Fruit fly (Drosophila melanogaster) whole organism, embryonic: ENCODE results near the gene Ctu2.

ENCODE experiments used
- B-H2 ChIP-seq: fragments of 200-800 bp; sonication (Bioruptor generic); optimal IDR thresholded peaks from 2 replicates; lab custom pipeline; 2018; ENCODE audit warnings: missing biosample characterization, mild to moderate bottlenecking, missing genetic modification characterization
- CG10147 ChIP-seq: fragments of 200-800 bp; sonication (Bioruptor generic); optimal IDR thresholded peaks from 2 replicates; lab custom pipeline; 2019; ENCODE audit warnings: missing biosample characterization, mild to moderate bottlenecking, missing genetic modification characterization, moderate library complexity
- CG10267 ChIP-seq: fragments of 200-800 bp; sonication (Bioruptor generic); optimal IDR thresholded peaks from 2 replicates; lab custom pipeline; 2018; ENCODE audit warnings: missing biosample characterization, mild to moderate bottlenecking, missing genetic modification characterization, moderate library complexity
- CG11504 ChIP-seq: fragments of 200-800 bp; sonication (Bioruptor generic); optimal IDR thresholded peaks from 3 replicates; lab custom pipeline; 2019; ENCODE audit warnings: missing biosample characterization, mild to moderate bottlenecking, missing genetic modification characterization, moderate library complexity
- CG12659 ChIP-seq: fragments of 200-800 bp; sonication (Bioruptor generic); optimal IDR thresholded peaks from 3 replicates; lab custom pipeline; 2017; ENCODE audit warnings: mild to moderate bottlenecking, missing biosample characterization, missing genetic modification reagents, missing genetic modification characterization
- CG17186 ChIP-seq: fragments of 200-800 bp; sonication (Bioruptor generic); optimal IDR thresholded peaks from 3 replicates; lab custom pipeline; 2017; ENCODE audit warnings: missing biosample characterization, missing genetic modification reagents, missing genetic modification characterization
- CG1792 ChIP-seq: fragments of 200-800 bp; sonication (Bioruptor generic); optimal IDR thresholded peaks from 2 replicates; lab custom pipeline; 2016; ENCODE audit warnings: missing biosample characterization, missing genetic modification characterization
- CG18011 ChIP-seq: fragments of 200-800 bp; sonication (Bioruptor generic); optimal IDR thresholded peaks from 2 replicates; lab custom pipeline; 2017; ENCODE audit warnings: missing biosample characterization, missing genetic modification characterization, mild to moderate bottlenecking, moderate library complexity, missing genotype
- CG18262 ChIP-seq: fragments of 200-800 bp; optimal IDR thresholded peaks from 3 replicates; lab custom pipeline; 2019; ENCODE audit warnings: missing biosample characterization, mild to moderate bottlenecking, missing genetic modification characterization, moderate library complexity
- CG18619 ChIP-seq: fragments of 200-800 bp; sonication (Bioruptor generic); optimal IDR thresholded peaks from 3 replicates; lab custom pipeline; 2017; ENCODE audit warnings: missing biosample characterization, mild to moderate bottlenecking, missing genetic modification characterization
- CG2202 ChIP-seq: fragments of 200-800 bp; sonication (Bioruptor generic); optimal IDR thresholded peaks from 2 replicates; lab custom pipeline; 2018; ENCODE audit warnings: missing biosample characterization, mild to moderate bottlenecking, missing genetic modification characterization
- CG32532 ChIP-seq: fragments of 200-800 bp; sonication (Bioruptor generic); IDR thresholded peaks from 2 replicates; pipeline ENCODE4 v1.3.6; 2022; ENCODE audit warnings: missing biosample characterization, missing genetic modification characterization
- CG34224 ChIP-seq: fragments of 200-800 bp; sonication (Bioruptor generic); IDR thresholded peaks from 3 replicates; pipeline ENCODE4 v1.3.6; 2022; ENCODE audit warnings: missing biosample characterization, missing genetic modification characterization; ENCODE audit not compliant: partially characterized antibody
- CG34422 ChIP-seq: fragments of 200-800 bp; sonication (Bioruptor generic); IDR thresholded peaks from 3 replicates; pipeline ENCODE4 v1.3.6; 2022; ENCODE audit warnings: missing biosample characterization, missing genetic modification characterization
- CG43689 ChIP-seq: fragments of 200-800 bp; sonication (Bioruptor generic); IDR thresholded peaks from 2 replicates; pipeline ENCODE4 v1.3.6; 2022; ENCODE audit warnings: missing biosample characterization, missing genetic modification characterization
- CG6765 ChIP-seq: fragments of 200-800 bp; sonication (Bioruptor generic); optimal IDR thresholded peaks from 3 replicates; lab custom pipeline; 2017; ENCODE audit warnings: missing biosample characterization, mild to moderate bottlenecking, missing genetic modification characterization
- CG8089 ChIP-seq: fragments of 200-800 bp; sonication (Bioruptor generic); optimal IDR thresholded peaks from 3 replicates; lab custom pipeline; 2016; ENCODE audit warnings: missing biosample characterization, missing genetic modification characterization
- CG8478 ChIP-seq: fragments of >200 bp; optimal IDR thresholded peaks from 2 replicates; lab custom pipeline; 2018
- CG8924 ChIP-seq: fragments of 200-800 bp; optimal IDR thresholded peaks from 3 replicates; lab custom pipeline; 2019; ENCODE audit warnings: missing biosample characterization, mild to moderate bottlenecking, missing genetic modification characterization, moderate library complexity
- D19B ChIP-seq: fragments of 200-800 bp; sonication (Bioruptor generic); optimal IDR thresholded peaks from 2 replicates; lab custom pipeline; 2017; ENCODE audit warnings: missing biosample characterization, mild to moderate bottlenecking, missing genetic modification characterization
- Dad ChIP-seq: fragments of 200-800 bp; sonication (Bioruptor generic); optimal IDR thresholded peaks from 3 replicates; lab custom pipeline; 2016; ENCODE audit warnings: missing biosample characterization, missing genetic modification characterization
- Doc2 ChIP-seq: fragments of 200-800 bp; sonication (Bioruptor generic); IDR thresholded peaks from 2 replicates; pipeline ENCODE4 v1.3.6; 2022; ENCODE audit warnings: missing biosample characterization, missing genetic modification characterization
- Dref ChIP-seq: fragments of 200-800 bp; sonication (Bioruptor generic); IDR thresholded peaks from 2 replicates; pipeline ENCODE4 v1.3.6; 2022; ENCODE audit warnings: missing biosample characterization, missing genetic modification characterization
- HLH3B ChIP-seq: fragments of 200-800 bp; sonication (Bioruptor generic); IDR thresholded peaks from 2 replicates; pipeline ENCODE4 v1.3.6; 2022; ENCODE audit warnings: missing biosample characterization, missing genetic modification characterization
- HLH4C ChIP-seq: fragments of 200-800 bp; sonication (Bioruptor generic); IDR thresholded peaks from 3 replicates; pipeline ENCODE4 v1.3.6; 2022; ENCODE audit warnings: missing biosample characterization, missing genetic modification characterization; ENCODE audit not compliant: partially characterized antibody
- NC2α ChIP-seq: fragments of 200-800 bp; sonication (Bioruptor generic); optimal IDR thresholded peaks from 2 replicates; lab custom pipeline; 2016; ENCODE audit warnings: missing biosample characterization, missing genetic modification characterization
- NC2β ChIP-seq: fragments of 200-800 bp; sonication (Bioruptor generic); optimal IDR thresholded peaks from 2 replicates; lab custom pipeline; 2016; ENCODE audit warnings: missing biosample characterization, missing genetic modification characterization
- Opbp ChIP-seq: fragments of 200-800 bp; sonication (Bioruptor generic); IDR thresholded peaks from 3 replicates; pipeline ENCODE4 v1.3.6; 2022; ENCODE audit warnings: missing biosample characterization, missing genetic modification characterization; ENCODE audit not compliant: partially characterized antibody
- Ptx1 ChIP-seq: fragments of 200-800 bp; sonication (Bioruptor generic); IDR thresholded peaks from 2 replicates; pipeline ENCODE4 v1.3.6; 2022; ENCODE audit warnings: missing biosample characterization, missing genetic modification characterization
- YL-1 ChIP-seq: fragments of 200-800 bp; sonication (Bioruptor generic); optimal IDR thresholded peaks from 3 replicates; lab custom pipeline; 2017; ENCODE audit warnings: missing biosample characterization, mild to moderate bottlenecking, missing genetic modification characterization
- az2 ChIP-seq: fragments of 200-800 bp; sonication (Bioruptor generic); optimal IDR thresholded peaks from 3 replicates; lab custom pipeline; 2016; ENCODE audit warnings: missing biosample characterization, missing genetic modification characterization
- bbx ChIP-seq: fragments of 200-800 bp; sonication (Bioruptor generic); IDR thresholded peaks from 2 replicates; pipeline ENCODE4 v1.3.6; 2022; ENCODE audit warnings: missing biosample characterization, missing genetic modification characterization; ENCODE audit not compliant: partially characterized antibody
- cato ChIP-seq: fragments of 200-800 bp; sonication (Bioruptor generic); optimal IDR thresholded peaks from 2 replicates; lab custom pipeline; 2016; ENCODE audit warnings: missing biosample characterization, missing genetic modification characterization, borderline replicate concordance
- chinmo ChIP-seq: fragments of 200-800 bp; sonication (Bioruptor generic); IDR thresholded peaks from 4 replicates; pipeline ENCODE4 v1.3.6; 2022; ENCODE audit warnings: missing biosample characterization, missing genetic modification characterization; ENCODE audit not compliant: partially characterized antibody
- crp ChIP-seq, 2 experiments: fragments of 200-800 bp; sonication (Bioruptor generic); optimal IDR thresholded peaks; 2 replicates in 1 of 2; 3 replicates in 1 of 2; lab custom pipeline; 2017; ENCODE audit warnings: missing biosample characterization in 2 of 2, missing genetic modification characterization in 2 of 2, mild to moderate bottlenecking in 1 of 2, moderate library complexity in 1 of 2
- disco-r ChIP-seq: fragments of 200-800 bp; sonication (Bioruptor generic); optimal IDR thresholded peaks from 2 replicates; lab custom pipeline; 2016; ENCODE audit warnings: missing biosample characterization, missing genetic modification characterization
- exex ChIP-seq: fragments of 200-800 bp; sonication (Bioruptor generic); optimal IDR thresholded peaks from 4 replicates; lab custom pipeline; 2018; ENCODE audit warnings: missing biosample characterization, mild to moderate bottlenecking, missing genetic modification characterization, moderate library complexity
- fu2 ChIP-seq: fragments of 200-800 bp; sonication (Bioruptor generic); optimal IDR thresholded peaks from 2 replicates; lab custom pipeline; 2016; ENCODE audit warnings: missing biosample characterization, missing genetic modification characterization
- gfzf ChIP-seq: fragments of 200-800 bp; sonication (Bioruptor generic); optimal IDR thresholded peaks from 2 replicates; lab custom pipeline; 2016; ENCODE audit warnings: missing biosample characterization, mild to moderate bottlenecking, missing genetic modification characterization, moderate library complexity
- grau ChIP-seq: fragments of 200-800 bp; optimal IDR thresholded peaks from 3 replicates; lab custom pipeline; 2019; ENCODE audit warnings: missing biosample characterization, mild to moderate bottlenecking, missing genetic modification characterization, moderate library complexity
- hbn ChIP-seq: fragments of 200-800 bp; sonication (Bioruptor generic); IDR thresholded peaks from 2 replicates; pipeline ENCODE4 v1.3.6; 2022; ENCODE audit warnings: missing biosample characterization, missing genetic modification characterization; ENCODE audit not compliant: partially characterized antibody
- insv ChIP-seq, 2 experiments: fragments of 200-800 bp; sonication (Bioruptor generic); optimal IDR thresholded peaks; 3 replicates each; lab custom pipeline; 2016 to 2018; ENCODE audit warnings: missing biosample characterization in 2 of 2, missing genetic modification characterization in 2 of 2
- luna ChIP-seq: fragments of 200-800 bp; sonication (Bioruptor generic); optimal IDR thresholded peaks from 2 replicates; lab custom pipeline; 2016; ENCODE audit warnings: missing biosample characterization, missing genetic modification characterization
- sd ChIP-seq: fragments of 200-800 bp; sonication (Bioruptor generic); optimal IDR thresholded peaks from 3 replicates; lab custom pipeline; 2018; ENCODE audit warnings: missing biosample characterization, mild to moderate bottlenecking, missing genetic modification characterization, moderate library complexity
- sisA ChIP-seq: fragments of 200-800 bp; sonication (Bioruptor generic); IDR thresholded peaks from 2 replicates; pipeline ENCODE4 v1.3.6; 2022; ENCODE audit warnings: missing biosample characterization, missing genetic modification characterization
- sob ChIP-seq: fragments of 200-800 bp; sonication (Bioruptor generic); IDR thresholded peaks from 2 replicates; pipeline ENCODE4 v1.3.6; 2022; ENCODE audit warnings: missing biosample characterization, missing genetic modification characterization
- stwl ChIP-seq: fragments of 200-800 bp; sonication (Bioruptor generic); optimal IDR thresholded peaks from 3 replicates; lab custom pipeline; 2018; ENCODE audit warnings: missing biosample characterization, mild to moderate bottlenecking, missing genetic modification characterization, moderate library complexity
- trem ChIP-seq: fragments of 200-800 bp; optimal IDR thresholded peaks from 3 replicates; lab custom pipeline; 2019; ENCODE audit warnings: missing biosample characterization, mild to moderate bottlenecking, missing genetic modification characterization, moderate library complexity
- zen ChIP-seq: fragments of 200-800 bp; sonication (Bioruptor generic); optimal IDR thresholded peaks from 3 replicates; lab custom pipeline; 2018; ENCODE audit warnings: missing biosample characterization, mild to moderate bottlenecking, missing genetic modification characterization, moderate library complexity
- zfh2 ChIP-seq: fragments of 200-800 bp; sonication (Bioruptor generic); optimal IDR thresholded peaks from 2 replicates; lab custom pipeline; 2016; ENCODE audit warnings: missing biosample characterization, missing genetic modification characterization

The Ctu2 gene

dm6 chr2L:19526316-19526715, 33.3 kb upstream of the Ctu2 start, which contains the start of the genes Dpm1 and CG10137:
Gene Dpm1, minus strand, starts transcription at chr2L:19526368.
Gene CG10137, plus strand, starts transcription at chr2L:19526686.
- no peak for TF ChIP-seq CG2202 (tag; lab: Kevin White, UChicago)
- TF ChIP-seq CG11504 (tag; lab: Kevin White, UChicago) = no peak
- no peak for TF ChIP-seq insv (GFP tag; optimal IDR thresholded peaks at IDR 0.05; lab: Kevin White, UChicago)
- TF ChIP-seq az2 (GFP tag; lab: Kevin White, UChicago) = no peak
- no peak for TF ChIP-seq CG1792
- peak; percentile 39 for TF ChIP-seq exex (tag; lab: Kevin White, UChicago)
- no peak for TF ChIP-seq Ptx1 (GFP tag; lab: Robert Waterston, UW)
- no peak for TF ChIP-seq CG32532 (GFP tag; lab: Robert Waterston, UW)
- TF ChIP-seq B-H2 (GFP tag; lab: Kevin White, UChicago) = no peak
- peak; percentile 68 for TF ChIP-seq trem (tag; lab: Kevin White, UChicago)
- peak; percentile 96 for TF ChIP-seq CG10267 (tag; lab: Kevin White, UChicago)
- no peak for TF ChIP-seq CG18619 (GFP tag; lab: Kevin White, UChicago)
- no peak for TF ChIP-seq luna (GFP tag; lab: Kevin White, UChicago)
- TF ChIP-seq NC2α = no peak
- TF ChIP-seq grau (tag; lab: Kevin White, UChicago) = peak; percentile 3
- peak; percentile 12 for TF ChIP-seq CG10147
- peak; percentile 69 for TF ChIP-seq HLH4C (GFP tag; lab: Robert Waterston, UW)
- TF ChIP-seq chinmo = 0 out of 4 replicates have a peak, but pooled peaks have one; percentile 43
- TF ChIP-seq CG18262 (tag; lab: Kevin White, UChicago) = peak; percentile 1
- TF ChIP-seq CG12659 (GFP tag; lab: Kevin White, UChicago) = peak; percentile 82
- TF ChIP-seq Opbp (GFP tag; lab: Robert Waterston, UW) = peak; percentile 78
- TF ChIP-seq sd (tag; lab: Kevin White, UChicago) = peak; percentile 11
- TF ChIP-seq CG8089 (GFP tag; lab: Kevin White, UChicago) = no peak
- TF ChIP-seq CG8924 (tag; lab: Kevin White, UChicago) = peak; percentile 20
- no peak for TF ChIP-seq NC2β (GFP tag; lab: Kevin White, UChicago)
- no peak for TF ChIP-seq D19B (GFP tag; lab: Kevin White, UChicago)
- TF ChIP-seq crp (GFP tag; optimal IDR thresholded peaks at IDR 0.05; lab: Kevin White, UChicago) = peak; percentile 82 to 94
- TF ChIP-seq hbn (GFP tag; lab: Robert Waterston, UW) = peak; percentile 61
- TF ChIP-seq cato (GFP tag; lab: Kevin White, UChicago) = no peak
- peak; percentile 51 for TF ChIP-seq zen
- TF ChIP-seq CG34422 (GFP tag; lab: Robert Waterston, UW) = no peak
- TF ChIP-seq bbx = peak; percentile 69
- TF ChIP-seq Doc2 (GFP tag; lab: Robert Waterston, UW) = no peak
- peak; percentile 75 for TF ChIP-seq CG34224 (GFP tag; lab: Robert Waterston, UW)
- TF ChIP-seq sisA = no peak
- 0 out of 2 replicates have a peak, but pooled peaks have one; percentile 29 for TF ChIP-seq sob (GFP tag; lab: Robert Waterston, UW)
- no peak for TF ChIP-seq zfh2 (GFP tag; lab: Kevin White, UChicago)
- TF ChIP-seq CG17186 (GFP tag; lab: Kevin White, UChicago) = peak; percentile 15
- no peak for TF ChIP-seq HLH3B (GFP tag; lab: Robert Waterston, UW)
- TF ChIP-seq disco-r (GFP tag; lab: Kevin White, UChicago) = no peak
- no peak for TF ChIP-seq CG8478 (lab: Kevin White, UChicago)
- no peak for TF ChIP-seq Dad (GFP tag; lab: Kevin White, UChicago)
- peak; percentile 93 for TF ChIP-seq stwl (tag; lab: Kevin White, UChicago)
- TF ChIP-seq gfzf = peak; percentile 76
- no peak for TF ChIP-seq CG18011 (GFP tag; lab: Kevin White, UChicago)
- no peak for TF ChIP-seq CG6765 (GFP tag; lab: Kevin White, UChicago)
- TF ChIP-seq CG43689 (GFP tag; lab: Robert Waterston, UW) = no peak
- peak; percentile 62 for TF ChIP-seq Dref (GFP tag; lab: Robert Waterston, UW)
- peak; percentile 35 for TF ChIP-seq YL-1 (GFP tag; lab: Kevin White, UChicago)
- no peak for TF ChIP-seq fu2 (GFP tag; lab: Kevin White, UChicago)
